Fruit fly (Drosophila melanogaster): ENCODE results near the gene Nepl17.
A peak's percentile ranks its signal among the peaks of the same experiment; 100 is the strongest.

Gene Nepl17

DNA sequence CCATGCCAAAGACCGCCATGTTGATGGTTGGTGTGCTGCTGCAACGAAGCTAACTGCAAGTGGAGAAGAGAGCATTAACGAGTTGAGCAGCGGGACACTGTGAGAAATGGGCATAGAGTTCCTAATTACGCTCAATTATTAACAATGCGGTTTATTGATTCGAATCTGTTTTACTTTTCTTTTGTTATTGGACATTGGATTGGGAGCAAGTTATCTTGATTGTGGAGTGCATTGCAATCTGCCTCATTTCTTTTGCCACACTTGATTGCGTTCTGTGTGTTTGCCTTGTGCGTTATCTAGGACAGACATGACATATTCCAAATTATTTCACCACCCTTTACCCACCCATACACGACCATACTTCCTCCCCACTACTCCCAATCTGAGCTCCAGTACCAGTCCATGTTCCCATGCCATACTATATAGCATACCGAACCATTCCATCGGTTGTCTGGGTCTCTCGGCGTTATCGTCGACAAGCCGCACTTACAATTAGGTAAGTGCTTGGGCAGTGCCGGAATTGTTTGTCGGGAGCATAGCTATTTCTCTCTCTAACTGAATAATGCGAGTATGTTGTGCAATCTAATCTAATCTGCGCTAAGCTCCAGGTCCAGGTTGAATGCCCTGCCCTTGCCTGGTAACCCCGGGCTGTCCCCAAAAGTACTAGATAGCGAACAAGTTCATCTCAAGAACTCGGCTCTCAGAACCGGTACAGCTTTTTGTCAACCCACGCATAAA, 15.2 kb upstream of the Nepl17 start (continued):
- TF ChIP-seq CG8119 (GFP tag; IDR thresholded peaks at IDR 0.05) (peak; percentile 67; the same call in 2 of the 3 replicates), Eip93F (GFP tag; optimal IDR thresholded peaks at IDR 0.05) (no peak), CG6792 (GFP tag; optimal IDR thresholded peaks at IDR 0.05) (peak; percentile 29), CG7368 (GFP tag; optimal IDR thresholded peaks at IDR 0.05) (no peak), CG10631 (GFP tag; optimal IDR thresholded peaks at IDR 0.05) (peak; percentile 52), CG11762 (GFP tag; optimal IDR thresholded peaks at IDR 0.05; ENCODE audit: insufficient read depth) (peak; percentile 19), CG6854 (GFP tag; optimal IDR thresholded peaks at IDR 0.05) (no peak), esn (GFP tag; optimal IDR thresholded peaks at IDR 0.05) (peak; percentile 39), Gug (GFP tag; IDR thresholded peaks at IDR 0.05) (peak; percentile 40; the same call in 1 of the 2 replicates), CG11294 (GFP tag; IDR thresholded peaks at IDR 0.05) (0 out of 2 replicates have a peak, but pooled peaks have one; percentile 30), Hr39 (GFP tag; optimal IDR thresholded peaks at IDR 0.05) (peak; percentile 29), CG3032 (tag; optimal IDR thresholded peaks at IDR 0.05) (peak; percentile 60), CG6808 (GFP tag; optimal IDR thresholded peaks at IDR 0.05) (peak; percentile 31), topi (GFP tag; optimal IDR thresholded peaks at IDR 0.05) (peak; percentile 19), Hr38 (GFP tag; optimal IDR thresholded peaks at IDR 0.05) (no peak), achi (GFP tag; optimal IDR thresholded peaks at IDR 0.05) (peak; percentile 26), Met (GFP tag; optimal IDR thresholded peaks at IDR 0.05) (peak; percentile 23), CG4318 (GFP tag; optimal IDR thresholded peaks at IDR 0.05) (no peak), Eip75B (GFP tag; optimal IDR thresholded peaks at IDR 0.05) (peak; percentile 50), CG6163 (GFP tag; IDR thresholded peaks at IDR 0.05) (peak; percentile 77), CG6276 (GFP tag; optimal IDR thresholded peaks at IDR 0.05) (peak; percentile 35), CG32006 (GFP tag; optimal IDR thresholded peaks at IDR 0.05) (peak; percentile 81), CG8319 (GFP tag; optimal IDR thresholded peaks at IDR 0.05) (no peak), pdm3 (GFP tag; optimal IDR thresholded peaks at IDR 0.05) (peak; percentile 47), Sox15 (GFP tag; optimal IDR thresholded peaks at IDR 0.05) (no peak), Lpt (GFP tag; optimal IDR thresholded peaks at IDR 0.05) (no peak), CG3919 (GFP tag; optimal IDR thresholded peaks at IDR 0.05) (peak; percentile 42), Sox14 (GFP tag; optimal IDR thresholded peaks at IDR 0.05) (peak; percentile 29), Hr4 (GFP tag; optimal IDR thresholded peaks at IDR 0.05) (peak; percentile 70), cyc (GFP tag; optimal IDR thresholded peaks at IDR 0.05) (no peak), net (GFP tag; optimal IDR thresholded peaks at IDR 0.05) (peak; percentile 28), Smox (GFP tag; optimal IDR thresholded peaks at IDR 0.05) (no peak)

- peak; percentile 69 for TF ChIP-seq fd59A (GFP tag; optimal IDR thresholded peaks at IDR 0.05)
- TF ChIP-seq Hr39 (GFP tag; optimal IDR thresholded peaks at IDR 0.05), result no peak
- no peak for TF ChIP-seq Hr38 (GFP tag; optimal IDR thresholded peaks at IDR 0.05)
- TF ChIP-seq Eip75B (GFP tag; optimal IDR thresholded peaks at IDR 0.05), result peak; percentile 75
- peak; percentile 84 for TF ChIP-seq net (GFP tag; optimal IDR thresholded peaks at IDR 0.05)
- peak; percentile 63 for TF ChIP-seq CG32006 (GFP tag; optimal IDR thresholded peaks at IDR 0.05)
- peak; percentile 78 for TF ChIP-seq Lpt (GFP tag; optimal IDR thresholded peaks at IDR 0.05)
- peak; percentile 83 for TF ChIP-seq Ets96B (tag; optimal IDR thresholded peaks at IDR 0.05)
- TF ChIP-seq Blimp-1 (GFP tag; optimal IDR thresholded peaks at IDR 0.05), result peak; percentile 30
- TF ChIP-seq CG1621 (tag; optimal IDR thresholded peaks at IDR 0.05), result peak; percentile 88
- TF ChIP-seq Sox15 (GFP tag; optimal IDR thresholded peaks at IDR 0.05), result no peak
- TF ChIP-seq CG6276 (GFP tag; optimal IDR thresholded peaks at IDR 0.05), result peak; percentile 86
- no peak for TF ChIP-seq lz (GFP tag; optimal IDR thresholded peaks at IDR 0.05)
- TF ChIP-seq CG10669 (GFP tag; optimal IDR thresholded peaks at IDR 0.05), result peak; percentile 83
- TF ChIP-seq cyc (GFP tag; optimal IDR thresholded peaks at IDR 0.05), result no peak
- peak; percentile 29 for TF ChIP-seq topi (GFP tag; optimal IDR thresholded peaks at IDR 0.05)
- peak; percentile 72 for TF ChIP-seq CG3919 (GFP tag; optimal IDR thresholded peaks at IDR 0.05)
- TF ChIP-seq CG4318 (GFP tag; optimal IDR thresholded peaks at IDR 0.05), result no peak
- no peak for TF ChIP-seq fkh (GFP tag; optimal IDR thresholded peaks at IDR 0.05)
- peak; percentile 73 for TF ChIP-seq CG8632 (GFP tag; optimal IDR thresholded peaks at IDR 0.05)
- TF ChIP-seq Sox14 (GFP tag; optimal IDR thresholded peaks at IDR 0.05), result peak; percentile 17
- peak; percentile 72 for TF ChIP-seq CG3032 (tag; optimal IDR thresholded peaks at IDR 0.05)
- TF ChIP-seq CG34406 (GFP tag; optimal IDR thresholded peaks at IDR 0.05), result peak; percentile 66
- no peak for TF ChIP-seq CG11902 (GFP tag; optimal IDR thresholded peaks at IDR 0.05)
- peak; percentile 65 for TF ChIP-seq dsx (GFP tag; optimal IDR thresholded peaks at IDR 0.05; ENCODE audit: poor library complexity, severe bottlenecking)
- TF ChIP-seq CG10631 (GFP tag; optimal IDR thresholded peaks at IDR 0.05), result peak; percentile 40
- peak; percentile 98 to 99 for TF ChIP-seq ss (GFP tag; optimal IDR thresholded peaks at IDR 0.05)
- TF ChIP-seq CG8319 (GFP tag; optimal IDR thresholded peaks at IDR 0.05), result peak; percentile 68
- peak; percentile 30 for TF ChIP-seq OdsH (GFP tag; optimal IDR thresholded peaks at IDR 0.05)
- peak; percentile 92 for TF ChIP-seq CG6808 (GFP tag; optimal IDR thresholded peaks at IDR 0.05)
- TF ChIP-seq CG9139 (GFP tag; optimal IDR thresholded peaks at IDR 0.05), result peak; percentile 97
These were observed 14.5 kb upstream of the Nepl17 start for dm6 chr3R:28858241-28858647.

Data from whole organism, prepupa.